Fruit fly (Drosophila melanogaster): ENCODE results near the gene CG34345.

The CG34345 gene

dm6 chr2L:6622642-6623162 lies at the start of gene CG34345:
TSS of gene CG34345 (plus strand) at chr2L:6623112.
- no peak for TF ChIP-seq noc (tag; optimal IDR thresholded peaks at IDR 0.05)

DNA sequence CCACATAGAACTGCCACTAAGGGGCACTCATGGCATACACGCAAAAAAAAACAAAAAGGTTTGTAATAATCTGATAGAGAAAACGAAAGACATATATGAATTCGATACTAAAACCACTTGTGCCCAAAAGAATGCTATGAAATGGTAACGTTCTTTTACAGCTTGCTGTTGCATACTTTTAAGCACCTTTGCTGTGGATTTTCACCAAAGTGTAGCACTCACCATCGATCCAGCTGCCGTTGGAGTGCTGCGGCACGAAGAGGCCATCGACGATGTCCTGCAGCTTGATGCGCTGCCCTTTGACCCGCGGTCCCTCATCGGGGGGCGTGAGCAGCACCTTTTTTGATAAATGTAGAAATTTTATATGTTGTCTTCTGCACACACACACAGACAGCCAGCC lies 43.9 kb upstream of the CG34345 start:
- TF ChIP-seq noc (tag; optimal IDR thresholded peaks at IDR 0.05), result no peak

dm6 chr2L:6584346-6584745 lies 38.6 kb upstream of the CG34345 start:
- TF ChIP-seq noc (tag; optimal IDR thresholded peaks at IDR 0.05), result no peak

DNA sequence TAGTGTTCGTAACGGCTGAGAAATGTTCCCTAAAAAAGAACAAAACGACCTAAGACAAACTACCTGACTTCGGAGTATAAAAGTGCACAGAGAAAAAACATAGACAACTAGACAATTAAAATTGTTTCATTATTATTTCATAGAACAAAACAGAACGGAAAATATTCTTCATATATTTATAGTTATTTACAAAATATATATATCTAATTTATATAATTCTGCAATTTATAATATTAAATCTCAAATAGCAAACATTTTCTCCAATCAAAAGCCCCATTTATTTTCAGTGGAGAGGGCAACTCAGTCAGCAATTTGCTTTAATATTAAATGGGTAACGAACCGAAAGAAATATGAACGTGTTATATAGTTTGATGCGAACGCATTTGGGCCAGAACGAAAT lies 27.9 kb upstream of the CG34345 start:
- no peak for TF ChIP-seq noc (tag; optimal IDR thresholded peaks at IDR 0.05)

DNA sequence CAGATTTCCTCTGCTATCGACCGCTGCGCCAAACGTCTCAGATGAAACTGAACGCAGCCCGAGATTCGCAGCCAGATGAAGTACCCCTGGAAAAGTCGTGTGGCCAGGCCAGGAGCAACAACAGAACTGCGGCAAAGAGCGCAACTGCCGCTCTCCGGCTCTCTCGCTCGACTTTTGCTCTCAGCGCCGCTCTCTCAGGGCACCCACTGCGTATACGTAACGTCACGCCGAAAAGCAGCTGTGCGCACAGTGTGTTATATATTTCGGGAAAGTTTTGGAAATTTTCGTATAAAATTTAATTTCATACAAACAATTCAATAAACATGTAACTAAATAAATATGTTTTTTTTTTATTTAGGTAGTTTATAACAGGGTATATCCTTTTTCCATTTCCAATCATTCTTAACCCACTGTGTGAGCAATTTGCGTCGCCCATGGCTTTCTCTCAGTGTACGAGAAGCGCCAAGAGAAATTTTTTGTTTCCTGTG lies 21.9 kb upstream of the CG34345 start, which contains the start of gene Dpp10:
Gene Dpp10 (minus strand): TSS at position 51 of the 488 bp plus-strand sequence.
- peak; percentile 70 for TF ChIP-seq noc (tag; optimal IDR thresholded peaks at IDR 0.05)

DNA sequence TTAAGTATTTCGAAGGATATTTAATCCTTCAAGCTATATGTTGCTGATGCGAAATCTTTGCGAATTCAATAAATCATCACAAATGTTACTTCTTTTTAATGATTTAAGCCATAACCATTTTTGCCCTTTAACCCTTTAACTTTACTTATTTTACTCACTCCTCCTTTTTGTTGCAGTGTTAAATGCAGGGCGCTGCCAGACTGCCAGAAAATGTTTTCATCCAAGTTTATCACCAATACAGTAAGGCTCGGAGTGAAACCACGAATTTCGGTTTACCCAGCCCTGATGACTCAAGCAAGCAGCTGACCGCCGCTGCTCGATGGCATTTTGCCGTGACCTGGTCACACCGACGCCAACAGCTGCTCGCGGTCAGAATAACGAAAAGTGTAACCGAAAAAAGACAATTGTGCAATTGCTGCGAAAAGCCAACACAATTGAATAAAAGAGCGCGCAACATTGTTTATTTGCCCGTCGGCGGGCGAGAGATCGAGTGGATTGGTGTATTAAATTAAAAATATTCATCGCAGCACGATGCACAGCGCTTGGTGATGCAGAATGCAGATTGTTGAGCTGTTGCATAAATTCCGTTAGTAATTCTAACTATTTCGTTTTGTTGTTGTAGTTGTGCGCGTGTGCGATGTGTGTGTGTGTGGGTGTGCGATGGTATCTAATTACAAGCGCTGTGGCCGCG lies 12.1 kb upstream of the CG34345 start, which contains the start of gene CG11050:
Gene CG11050 (plus strand): TSS at position 329 of the 691 bp plus-strand sequence.
- peak; percentile 16 for TF ChIP-seq noc (tag; optimal IDR thresholded peaks at IDR 0.05)

dm6 chr2L:6611374-6612005 lies 11.4 kb upstream of the CG34345 start:
- no peak for TF ChIP-seq noc (tag; optimal IDR thresholded peaks at IDR 0.05)

DNA sequence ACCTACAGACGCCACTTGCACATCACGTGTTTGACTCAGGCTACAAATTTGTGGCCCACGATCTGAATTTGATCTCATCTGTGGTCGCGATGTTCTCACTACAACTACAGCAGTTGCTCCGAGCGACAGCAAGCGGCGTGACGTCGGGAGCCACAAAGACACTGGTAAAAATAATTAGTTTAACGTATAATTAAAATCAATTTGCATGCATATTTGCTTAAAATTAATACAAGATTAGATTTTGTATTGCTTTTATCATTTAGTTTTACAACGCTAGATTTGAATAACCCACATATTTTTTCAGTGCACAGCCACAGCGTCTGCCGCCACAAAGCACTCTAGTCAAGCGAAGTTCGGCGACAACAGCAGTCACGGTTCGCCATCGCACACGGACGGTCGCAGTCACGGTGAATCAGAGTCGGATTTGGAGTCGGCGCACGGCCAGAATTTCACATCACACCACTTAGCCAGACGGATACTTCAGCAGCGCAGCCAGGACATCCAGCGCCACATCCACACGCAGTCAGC lies 10.4 kb upstream of the CG34345 start:
- TF ChIP-seq noc (tag; optimal IDR thresholded peaks at IDR 0.05), result peak; percentile 100

- no peak for TF ChIP-seq noc (tag; optimal IDR thresholded peaks at IDR 0.05)
These were observed 9.8 kb upstream of the CG34345 start for dm6 chr2L:6613156-6613555.

dm6 chr2L:6614229-6614935 lies 8.5 kb upstream of the CG34345 start:
- TF ChIP-seq noc (tag; optimal IDR thresholded peaks at IDR 0.05), result peak; percentile 2

DNA sequence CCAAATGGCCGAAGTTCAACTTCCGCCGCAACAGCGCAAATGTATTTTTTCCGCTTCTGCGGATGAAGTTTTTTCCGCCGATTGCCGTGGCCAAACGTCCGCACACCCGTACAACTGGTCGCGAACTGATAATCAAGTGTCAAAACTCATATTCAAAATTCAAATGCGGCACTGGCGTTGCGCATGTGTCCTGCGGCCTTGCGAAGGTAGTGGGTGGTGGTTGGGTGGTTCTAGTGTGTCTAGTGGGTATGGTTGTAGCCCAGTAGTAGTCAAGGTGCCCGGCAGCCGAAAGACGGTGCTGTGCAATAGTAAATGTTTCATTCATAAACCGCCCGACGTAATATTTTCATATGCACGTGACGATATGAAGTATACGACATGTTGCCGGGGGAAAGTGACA lies 1.3 kb upstream of the CG34345 start, which contains the start of gene DIP-iota:
Gene DIP-iota (minus strand): TSS at position 101 of the 400 bp plus-strand sequence.
- no peak for TF ChIP-seq noc (tag; optimal IDR thresholded peaks at IDR 0.05)

DNA sequence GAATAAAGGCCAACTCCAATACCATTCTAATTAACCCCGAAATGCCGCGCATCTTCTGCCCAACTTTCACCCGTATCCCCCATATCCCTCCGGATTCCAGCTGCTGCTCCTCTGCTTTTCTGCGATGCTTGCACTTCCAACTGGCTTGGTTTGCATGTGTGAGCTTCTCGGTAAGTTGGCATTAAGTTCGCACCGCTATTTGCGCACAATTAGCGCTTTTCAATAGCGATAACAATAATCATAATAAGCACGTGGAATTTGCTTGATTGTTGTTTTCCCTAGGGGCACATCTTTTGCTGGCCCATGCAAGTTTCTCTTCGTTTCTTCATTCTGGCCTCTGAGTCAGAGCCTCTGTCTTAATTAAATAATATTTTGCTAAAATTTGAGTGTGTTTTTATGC lies 881 bp upstream of the CG34345 start:
- TF ChIP-seq noc (tag; optimal IDR thresholded peaks at IDR 0.05), result no peak

DNA sequence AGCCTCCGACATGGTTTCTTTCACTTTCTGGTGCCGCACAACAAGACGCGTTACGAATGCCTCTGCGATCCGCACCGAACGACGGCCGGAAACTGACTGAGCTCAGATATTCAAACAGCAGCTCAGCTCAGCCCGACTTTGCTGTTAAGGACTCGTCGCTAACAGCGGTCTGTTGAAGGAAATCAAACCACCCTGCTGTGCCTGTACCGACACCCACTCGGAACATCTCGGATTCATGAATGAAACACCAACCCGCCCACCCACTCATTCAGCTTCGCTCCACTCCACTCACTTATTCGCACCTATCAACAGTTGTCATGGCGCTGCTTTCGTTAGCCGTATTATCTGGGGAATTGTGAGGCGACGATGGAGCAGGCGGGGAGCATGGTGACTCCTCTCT lies 9.4 kb downstream of the CG34345 start, which contains the start of gene Oatp26F:
Gene Oatp26F (minus strand): TSS at position 101 of the 400 bp plus-strand sequence.
- TF ChIP-seq noc (tag; optimal IDR thresholded peaks at IDR 0.05), result no peak

dm6 chr2L:6643218-6643756 lies 20.4 kb downstream of the CG34345 start:
- peak; percentile 33 for TF ChIP-seq noc (tag; optimal IDR thresholded peaks at IDR 0.05)

- TF ChIP-seq noc (tag; optimal IDR thresholded peaks at IDR 0.05), result peak; percentile 33
These were observed 21.6 kb downstream of the CG34345 start for dm6 chr2L:6644421-6645059.
